Worm (Caenorhabditis elegans) whole organism, mixed stage, embryonic: ENCODE results near the gene bcat-1.

ENCODE experiments used
- ces-1 ChIP-seq: fragments of 150-350 bp; optimal IDR thresholded peaks from 2 replicates; lab custom pipeline; 2014; ENCODE audit warnings: missing biosample characterization, missing genetic modification reagents, missing genetic modification characterization
- mab-5 ChIP-seq: fragments of 150-350 bp; optimal IDR thresholded peaks from 2 replicates; lab custom pipeline; 2014; ENCODE audit warnings: missing biosample characterization, missing genetic modification characterization
- nhr-28 ChIP-seq: fragments of 150-350 bp; optimal IDR thresholded peaks from 2 replicates; lab custom pipeline; 2014; ENCODE audit warnings: missing biosample characterization, missing genetic modification characterization
- pha-4 ChIP-seq: fragments of 150-350 bp; optimal IDR thresholded peaks from 2 replicates; lab custom pipeline; 2018; ENCODE audit warnings: missing biosample characterization, missing genetic modification reagents, missing genetic modification characterization
- unc-62 ChIP-seq: fragments of 150-350 bp; optimal IDR thresholded peaks from 2 replicates; lab custom pipeline; 2014; ENCODE audit warnings: missing biosample characterization, missing genetic modification reagents, missing genetic modification characterization

DNA sequence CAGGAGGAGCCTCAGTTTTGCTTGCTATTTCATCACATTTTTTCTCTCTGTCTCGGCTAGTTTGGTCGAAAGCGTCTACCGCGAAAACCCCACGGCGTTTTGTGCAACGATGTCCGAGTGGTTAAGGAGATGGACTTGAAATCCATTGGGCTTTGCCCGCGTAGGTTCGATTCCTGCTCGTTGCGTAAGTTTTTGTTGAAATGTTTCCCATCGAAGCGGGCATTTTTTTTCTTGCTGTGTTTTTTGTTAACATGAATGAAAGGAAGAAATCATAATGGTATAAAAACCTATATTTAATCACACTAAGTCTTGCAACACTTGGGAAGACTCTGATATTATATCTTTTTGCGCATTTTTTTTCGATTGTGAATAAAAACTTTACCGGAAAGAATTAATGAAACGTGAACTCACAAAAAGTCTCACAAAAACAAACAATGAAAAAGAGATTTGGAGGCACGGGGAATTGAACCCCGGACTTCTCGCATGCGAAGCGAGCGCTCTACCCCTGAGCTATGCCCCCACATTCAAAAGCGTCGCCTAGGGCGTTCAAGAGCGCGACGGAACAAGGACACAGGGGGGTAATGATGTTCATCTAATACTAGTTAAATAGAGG lies 12.7 kb downstream of the bcat-1 start:
- TF ChIP-seq mab-5, result no peak
- TF ChIP-seq unc-62 (GFP tag; lab: Kevin White, UChicago), result no peak
- no peak for TF ChIP-seq ces-1 (GFP tag; lab: Kevin White, UChicago)
- no peak for TF ChIP-seq nhr-28 (tag; lab: Kevin White, UChicago)
- TF ChIP-seq pha-4 (tag; lab: Kevin White, UChicago), result peak; percentile 56
